Worm (Caenorhabditis elegans) whole organism, L4 larva: ENCODE measurements around the gene ifta-2.

Experiments
- F37D6.2 ChIP-seq: sonication (generic microtip); optimal IDR thresholded peaks from 2 replicates; lab custom pipeline; 2016; ENCODE audit warnings: mild to moderate bottlenecking, missing genetic modification characterization, missing compliant biosample characterization
- F44E2.7 ChIP-seq: fragments of 200-800 bp; sonication (Bioruptor generic); IDR thresholded peaks from 2 replicates; pipeline ENCODE4 v2.1.2; 2022; ENCODE audit warnings: missing genetic modification characterization, missing compliant biosample characterization
- T26A8.4 ChIP-seq: fragments of 200-800 bp; sonication (Bioruptor generic); IDR thresholded peaks from 2 replicates; pipeline ENCODE4 v1.3.6; 2022; ENCODE audit warnings: missing genetic modification characterization, missing compliant biosample characterization
- Y105C5A.15 ChIP-seq: fragments of 200-800 bp; sonication (Bioruptor generic); IDR thresholded peaks from 2 replicates; pipeline ENCODE4 v1.3.6; 2022; ENCODE audit warnings: missing genetic modification characterization, missing compliant biosample characterization
- Y48G9A.11 ChIP-seq: fragments of 200-800 bp; sonication (Bioruptor generic); IDR thresholded peaks from 2 replicates; pipeline ENCODE4 v1.3.6; 2022; ENCODE audit warnings: missing genetic modification reagents, missing genetic modification characterization, missing compliant biosample characterization
- Y5F2A.4 ChIP-seq: fragments of 200-800 bp; sonication (Bioruptor generic); optimal IDR thresholded peaks from 2 replicates; lab custom pipeline; 2018; ENCODE audit warnings: mild to moderate bottlenecking, missing genetic modification characterization, missing compliant biosample characterization
- ama-1 ChIP-seq: fragments of 150-350 bp; optimal IDR thresholded peaks from 2 replicates; lab custom pipeline; 2014; ENCODE audit warnings: inconsistent platforms, mixed read lengths
- arid-1 ChIP-seq: fragments of 200-800 bp; sonication (Bioruptor generic); conservative IDR thresholded peaks from 2 replicates; pipeline ENCODE4 v1.3.6; 2022; ENCODE audit warnings: missing genetic modification reagents, missing genetic modification characterization, missing compliant biosample characterization
- ceh-20 ChIP-seq: fragments of 200-800 bp; sonication (Bioruptor generic); IDR thresholded peaks from 2 replicates; pipeline ENCODE4 v1.3.6; 2022; ENCODE audit warnings: missing genetic modification reagents, missing genetic modification characterization, missing compliant biosample characterization
- ceh-44 ChIP-seq: fragments of 200-800 bp; sonication (Bioruptor generic); IDR thresholded peaks from 2 replicates; pipeline ENCODE4 v1.3.6; 2022; ENCODE audit warnings: missing genetic modification reagents, missing genetic modification characterization, missing compliant biosample characterization
- ceh-82 ChIP-seq: sonication (generic microtip); optimal IDR thresholded peaks from 2 replicates; lab custom pipeline; 2017; ENCODE audit warnings: missing biosample characterization, missing genetic modification characterization
- ces-1 ChIP-seq: fragments of 150-350 bp; sonication (generic microtip); optimal IDR thresholded peaks from 4 replicates; lab custom pipeline; 2014; ENCODE audit warnings: missing biosample characterization, missing genetic modification reagents, missing genetic modification characterization
- ctbp-1 ChIP-seq: fragments of 200-800 bp; sonication (Bioruptor generic); IDR thresholded peaks from 2 replicates; pipeline ENCODE4 v1.3.6; 2022; ENCODE audit warnings: missing genetic modification reagents, missing genetic modification characterization, missing compliant biosample characterization
- daf-19 ChIP-seq: fragments of 200-800 bp; sonication (Bioruptor generic); conservative IDR thresholded peaks from 2 replicates; pipeline ENCODE4 v1.3.6; 2022; ENCODE audit warnings: missing genetic modification characterization, missing compliant biosample characterization
- daf-8 ChIP-seq: fragments of 200-800 bp; sonication (Bioruptor generic); IDR thresholded peaks from 2 replicates; pipeline ENCODE4 v1.3.6; 2022; ENCODE audit warnings: missing genetic modification characterization, missing compliant biosample characterization
- dmd-8 ChIP-seq: fragments of 200-800 bp; sonication (Bioruptor generic); IDR thresholded peaks from 2 replicates; pipeline ENCODE4 v1.3.6; 2022; ENCODE audit warnings: missing genetic modification characterization, missing compliant biosample characterization
- duxl-1 ChIP-seq: sonication (generic microtip); optimal IDR thresholded peaks from 2 replicates; lab custom pipeline; 2016; ENCODE audit warnings: mild to moderate bottlenecking, missing genetic modification characterization, moderate library complexity, missing compliant biosample characterization; ENCODE audit not compliant: poor library complexity
- dve-1 ChIP-seq: sonication (generic microtip); optimal IDR thresholded peaks from 2 replicates; lab custom pipeline; 2017; ENCODE audit warnings: antibody characterized with exemption, mild to moderate bottlenecking, missing genetic modification characterization, missing compliant biosample characterization; ENCODE audit not compliant: insufficient read depth
- egl-27 ChIP-seq: sonication (generic microtip); optimal IDR thresholded peaks from 3 replicates; lab custom pipeline; 2017; ENCODE audit warnings: missing biosample characterization, missing genetic modification reagents, missing genetic modification characterization
- hlh-30 ChIP-seq: sonication (generic microtip); optimal IDR thresholded peaks from 2 replicates; lab custom pipeline; 2017; ENCODE audit warnings: antibody characterized with exemption, mild to moderate bottlenecking, missing genetic modification characterization, missing compliant biosample characterization; ENCODE audit not compliant: insufficient read depth
- lin-38 ChIP-seq: fragments of 200-800 bp; sonication (Bioruptor generic); IDR thresholded peaks from 2 replicates; pipeline ENCODE4 v1.3.6; 2022; ENCODE audit warnings: missing genetic modification reagents, missing genetic modification characterization, missing compliant biosample characterization
- lsy-2 ChIP-seq, 2 experiments: fragments of 150-350 bp in 1 of 2; sonication (generic microtip) in 1 of 2; optimal IDR thresholded peaks; 2 replicates each; lab custom pipeline; 2014 to 2017; ENCODE audit warnings: missing biosample characterization in 2 of 2, missing genetic modification characterization in 2 of 2
- madf-5 ChIP-seq, 2 experiments: fragments of 200-800 bp; sonication (Bioruptor generic); IDR thresholded peaks; 2 replicates each; pipeline ENCODE4 v1.3.6; 2022; ENCODE audit warnings: missing compliant biosample characterization in 2 of 2, missing genetic modification characterization in 2 of 2
- mdt-29 ChIP-seq: fragments of 200-800 bp; sonication (Bioruptor generic); IDR thresholded peaks from 2 replicates; pipeline ENCODE4 v1.3.6; 2022; ENCODE audit warnings: missing genetic modification reagents, missing genetic modification characterization, missing compliant biosample characterization
- mep-1 ChIP-seq: fragments of 150-350 bp; sonication (generic microtip); optimal IDR thresholded peaks from 3 replicates; lab custom pipeline; 2014; ENCODE audit warnings: missing biosample characterization, missing genetic modification characterization
- mes-2 ChIP-seq: sonication (generic microtip); optimal IDR thresholded peaks from 2 replicates; lab custom pipeline; 2016; ENCODE audit warnings: missing genotype, mild to moderate bottlenecking, missing genetic modification characterization, missing compliant biosample characterization; ENCODE audit not compliant: poor library complexity, severe bottlenecking
- mxl-2 ChIP-seq: fragments of 200-800 bp; sonication (Bioruptor generic); conservative IDR thresholded peaks from 2 replicates; pipeline ENCODE4 v1.3.6; 2022; ENCODE audit warnings: missing genetic modification reagents, missing genetic modification characterization, missing compliant biosample characterization
- nhr-10 ChIP-seq: fragments of 150-350 bp; optimal IDR thresholded peaks from 2 replicates; lab custom pipeline; 2014; ENCODE audit warnings: missing biosample characterization, missing genetic modification characterization
- nhr-11 ChIP-seq: fragments of 150-350 bp; optimal IDR thresholded peaks from 2 replicates; lab custom pipeline; 2014; ENCODE audit warnings: missing biosample characterization, missing genetic modification characterization
- nhr-111 ChIP-seq: fragments of 200-800 bp; sonication (Bioruptor generic); optimal IDR thresholded peaks from 2 replicates; lab custom pipeline; 2018; ENCODE audit warnings: mild to moderate bottlenecking, missing genetic modification characterization, missing compliant biosample characterization
- nhr-41 ChIP-seq: fragments of 200-800 bp; sonication (Bioruptor generic); IDR thresholded peaks from 2 replicates; pipeline ENCODE4 v1.3.6; 2022; ENCODE audit warnings: missing genetic modification reagents, missing genetic modification characterization, missing compliant biosample characterization
- nhr-6 ChIP-seq: fragments of 150-350 bp; optimal IDR thresholded peaks from 2 replicates; lab custom pipeline; 2014; ENCODE audit warnings: missing biosample characterization, missing genetic modification characterization
- nhr-77 ChIP-seq: fragments of 150-350 bp; optimal IDR thresholded peaks from 2 replicates; lab custom pipeline; 2014; ENCODE audit warnings: missing biosample characterization, missing genetic modification characterization
- pha-4 ChIP-seq, 2 experiments: fragments of 150-350 bp in 1 of 2; fragments of 200-800 bp in 1 of 2; sonication (Bioruptor generic) in 1 of 2; IDR thresholded peaks in 1 of 2; optimal IDR thresholded peaks in 1 of 2; 2 replicates each; pipeline versions ENCODE4 v1.3.6 to Lab custom; 2014 to 2022; ENCODE audit warnings: missing genetic modification characterization in 2 of 2, missing genetic modification reagents in 2 of 2, missing biosample characterization in 1 of 2, missing compliant biosample characterization in 1 of 2
- sdz-12 ChIP-seq: fragments of 200-800 bp; sonication (Bioruptor generic); optimal IDR thresholded peaks from 2 replicates; lab custom pipeline; 2018; ENCODE audit warnings: mild to moderate bottlenecking, missing genetic modification characterization, missing compliant biosample characterization
- skn-1 ChIP-seq: fragments of 150-350 bp; optimal IDR thresholded peaks from 2 replicates; lab custom pipeline; 2014; ENCODE audit warnings: missing biosample characterization, missing genetic modification characterization
- snpc-1.2 ChIP-seq: fragments of 200-800 bp; sonication (Bioruptor generic); IDR thresholded peaks from 2 replicates; pipeline ENCODE4 v1.3.6; 2022; ENCODE audit warnings: missing genetic modification reagents, missing genetic modification characterization, missing compliant biosample characterization
- snpc-4 ChIP-seq: fragments of 150-350 bp; optimal IDR thresholded peaks from 2 replicates; lab custom pipeline; 2014; ENCODE audit warnings: missing biosample characterization, missing genetic modification characterization
- tag-97 ChIP-seq: fragments of 200-800 bp; sonication (Bioruptor generic); IDR thresholded peaks from 2 replicates; pipeline ENCODE4 v1.3.6; 2022; ENCODE audit warnings: missing genetic modification characterization, missing compliant biosample characterization
- tra-1 ChIP-seq: fragments of 200-800 bp; sonication (Bioruptor generic); IDR thresholded peaks from 2 replicates; pipeline ENCODE4 v1.3.6; 2022; ENCODE audit warnings: missing genetic modification reagents, missing genetic modification characterization, missing compliant biosample characterization
- unc-130 ChIP-seq: sonication (generic microtip); optimal IDR thresholded peaks from 2 replicates; lab custom pipeline; 2016; ENCODE audit warnings: missing genetic modification reagents, missing genetic modification characterization, missing compliant biosample characterization
- unc-39 ChIP-seq: sonication (generic microtip); optimal IDR thresholded peaks from 2 replicates; lab custom pipeline; 2017; ENCODE audit warnings: missing biosample characterization, missing genetic modification characterization
- unc-62 ChIP-seq, 3 experiments: fragments of 150-350 bp in 1 of 3; sonication (generic microtip); optimal IDR thresholded peaks in 2 of 3; peaks in 1 of 3; 1 replicate in 1 of 3; 2 replicates in 2 of 3; lab custom pipeline; 2014 to 2017; ENCODE audit warnings: missing biosample characterization in 3 of 3, missing genetic modification characterization in 3 of 3, missing genetic modification reagents in 3 of 3, missing genotype in 1 of 3
- vab-7 ChIP-seq: fragments of 200-800 bp; sonication (Bioruptor generic); IDR thresholded peaks from 2 replicates; pipeline ENCODE4 v1.3.6; 2022; ENCODE audit warnings: missing genetic modification reagents, missing genetic modification characterization, missing compliant biosample characterization
- zfp-2 ChIP-seq: sonication (generic microtip); optimal IDR thresholded peaks from 2 replicates; lab custom pipeline; 2016; ENCODE audit warnings: mild to moderate bottlenecking, missing genetic modification characterization, missing compliant biosample characterization
- zip-2 ChIP-seq: fragments of 150-350 bp; optimal IDR thresholded peaks from 2 replicates; lab custom pipeline; 2014; ENCODE audit warnings: missing biosample characterization, missing genetic modification characterization

The ifta-2 gene

DNA sequence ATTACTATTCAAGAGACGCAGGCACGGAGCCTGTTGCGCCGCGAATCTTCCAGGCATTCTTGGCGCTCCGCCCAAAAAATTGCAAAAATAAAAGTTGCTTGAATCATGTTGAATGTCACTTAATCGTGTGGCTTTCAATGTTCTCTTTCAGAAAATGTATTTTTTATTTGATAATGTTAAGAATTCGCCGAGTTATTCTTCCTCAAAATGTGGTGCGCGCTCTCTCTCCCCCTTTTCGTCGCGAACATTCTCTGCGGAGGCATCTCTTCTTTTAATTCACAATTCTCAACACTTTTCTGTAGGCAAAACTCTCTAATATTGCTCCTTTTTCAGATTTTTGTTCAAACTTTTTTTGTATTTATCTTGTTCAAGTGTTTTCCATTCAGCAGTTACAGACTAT is 23.5 kb downstream of the ifta-2 start (continued):
- TF ChIP-seq sdz-12 (GFP tag; lab: Kevin White, UChicago) (peak; percentile 96), nhr-77 (tag; lab: Kevin White, UChicago) (peak; percentile 98), F44E2.7 (GFP tag; lab: Robert Waterston, UW) (0 out of 2 replicates have a peak, but pooled peaks have one; percentile 57), nhr-10 (peak; percentile 88), ces-1 (GFP tag; lab: Kevin White, UChicago) (peak; percentile 89), lin-38 (peak; percentile 90), mdt-29 (GFP tag; lab: Robert Waterston, UW) (peak; percentile 100), lsy-2 (tag; optimal IDR thresholded peaks at IDR 0.05; lab: Kevin White, UChicago) (peak; percentile 91 to 95), unc-62 (GFP tag; optimal IDR thresholded peaks at IDR 0.05 in 1 of 2; lab: Kevin White, UChicago) (peak; percentile 31 to 97), unc-62 (tag; optimal IDR thresholded peaks at IDR 0.05; lab: Kevin White, UChicago) (no peak), nhr-41 (GFP tag; lab: Robert Waterston, UW) (peak; percentile 81), hlh-30 (tag; lab: Kevin White, UChicago) (peak; percentile 85), F37D6.2 (tag; lab: Kevin White, UChicago) (peak; percentile 95), vab-7 (GFP tag; lab: Robert Waterston, UW) (peak; percentile 92), nhr-11 (tag; lab: Kevin White, UChicago) (peak; percentile 99), nhr-6 (peak; percentile 76), ctbp-1 (GFP tag; lab: Robert Waterston, UW) (peak; percentile 88), snpc-4 (tag; lab: Kevin White, UChicago) (peak; percentile 27), ceh-20 (peak; percentile 96), unc-130 (peak; percentile 85), Y5F2A.4 (GFP tag; lab: Kevin White, UChicago) (peak; percentile 55), zip-2 (tag; lab: Kevin White, UChicago) (peak; percentile 88), duxl-1 (peak; percentile 62), mep-1 (tag; lab: Kevin White, UChicago) (peak; percentile 99)

DNA sequence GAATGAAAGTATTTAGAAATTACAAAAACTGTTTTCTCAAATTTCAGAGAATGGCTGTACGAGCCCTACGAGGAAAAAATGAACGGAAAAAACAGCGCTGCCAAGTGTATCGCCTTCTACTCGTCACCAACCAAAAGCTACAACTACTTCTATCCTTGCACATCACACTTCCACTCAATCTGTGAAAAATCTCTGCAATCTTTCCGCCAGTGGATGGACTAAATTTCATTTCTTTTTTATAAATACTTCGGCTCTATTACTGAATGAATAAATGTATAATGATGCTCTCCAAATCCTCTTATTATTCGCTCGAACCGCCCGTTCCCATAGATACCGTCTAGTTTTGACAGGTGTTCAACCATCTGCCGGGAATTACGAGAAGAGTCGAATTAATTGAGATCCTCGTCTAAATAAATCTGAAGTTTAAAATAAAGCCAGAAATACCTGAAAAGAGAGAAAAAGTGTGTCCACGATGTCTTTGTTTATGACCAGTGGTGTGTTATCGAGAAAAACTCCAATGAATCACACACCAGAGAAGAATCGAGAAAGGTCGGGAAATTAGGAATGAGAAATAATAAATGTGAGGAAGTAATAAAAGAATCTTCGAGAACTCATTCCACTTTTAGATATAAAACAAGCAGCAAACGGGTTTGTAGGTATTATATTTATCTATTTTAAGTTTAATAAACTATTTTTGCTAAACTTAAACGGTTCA is 24.2 kb downstream of the ifta-2 start:
- peak; percentile 12 for TF ChIP-seq hlh-30 (tag; lab: Kevin White, UChicago)
- no peak for TF ChIP-seq ama-1 (lab: Kevin White, UChicago)
- TF ChIP-seq duxl-1 = no peak
- no peak for TF ChIP-seq daf-19
- no peak for TF ChIP-seq nhr-11 (tag; lab: Kevin White, UChicago)
- no peak for TF ChIP-seq unc-62 (GFP tag; optimal IDR thresholded peaks at IDR 0.05 in 1 of 2; lab: Kevin White, UChicago)
- TF ChIP-seq unc-62 (tag; optimal IDR thresholded peaks at IDR 0.05; lab: Kevin White, UChicago) = no peak
- no peak for TF ChIP-seq nhr-111 (GFP tag; lab: Kevin White, UChicago)
- 0 out of 2 replicates have a peak, but pooled peaks have one; percentile 6 for TF ChIP-seq T26A8.4
- 0 out of 2 replicates have a peak, but pooled peaks have one; percentile 37 for TF ChIP-seq Y105C5A.15 (GFP tag; lab: Robert Waterston, UW)
- TF ChIP-seq nhr-10 = no peak
- TF ChIP-seq ctbp-1 (GFP tag; lab: Robert Waterston, UW) = no peak
- TF ChIP-seq mes-2 (tag; lab: Kevin White, UChicago) = no peak
- no peak for TF ChIP-seq daf-8
- no peak for TF ChIP-seq pha-4 (GFP tag; IDR thresholded peaks at IDR 0.05; lab: Robert Waterston, UW)
- TF ChIP-seq pha-4 (tag; optimal IDR thresholded peaks at IDR 0.05; lab: Kevin White, UChicago) = no peak
- TF ChIP-seq zfp-2 (tag; lab: Kevin White, UChicago) = no peak
- no peak for TF ChIP-seq ceh-82 (tag; lab: Kevin White, UChicago)
- no peak for TF ChIP-seq arid-1
- no peak for TF ChIP-seq tag-97 (GFP tag; lab: Robert Waterston, UW)
- no peak for TF ChIP-seq egl-27
- no peak for TF ChIP-seq unc-39 (tag; lab: Kevin White, UChicago)
- no peak for TF ChIP-seq tra-1 (GFP tag; lab: Robert Waterston, UW)
- TF ChIP-seq Y48G9A.11 = no peak
- TF ChIP-seq dve-1 (tag; lab: Kevin White, UChicago) = no peak
- no peak for TF ChIP-seq dmd-8 (GFP tag; lab: Robert Waterston, UW)
- TF ChIP-seq snpc-1.2 = peak; percentile 65; the same call in 1 of the 2 replicates
- TF ChIP-seq ceh-44 = no peak
- peak; percentile 21 for TF ChIP-seq skn-1
- no peak for TF ChIP-seq mxl-2 (GFP tag; lab: Robert Waterston, UW)
- TF ChIP-seq madf-5 (GFP tag; IDR thresholded peaks at IDR 0.05; lab: Robert Waterston, UW) = 0 out of 4 replicates have a peak, but pooled peaks of 1 of the 2 experiments have one; percentile 69
